Fruit fly (Drosophila melanogaster): ENCODE data around the gene jub.

The jub gene

DNA sequence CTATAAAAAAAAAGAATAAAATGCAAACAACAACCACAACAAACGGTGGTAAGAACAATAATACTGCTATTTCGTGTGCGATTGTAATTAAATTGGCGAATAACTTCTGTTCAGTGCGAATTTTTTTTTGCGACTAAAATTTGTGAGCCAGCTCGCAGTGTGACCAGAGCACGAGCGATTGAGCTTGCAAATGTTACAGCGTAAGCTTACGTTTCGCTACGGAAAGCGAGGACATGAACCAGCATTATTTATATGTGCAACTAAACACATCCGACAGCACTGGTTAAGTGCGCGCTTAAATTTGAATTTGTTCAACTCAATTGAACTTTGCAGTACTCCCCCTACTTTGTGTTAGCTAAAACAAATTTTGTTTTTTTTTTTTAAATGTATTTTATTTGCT lies 15.6 kb upstream of the jub start, which contains the start of gene AMPdeam:
Gene AMPdeam (minus strand): TSS at position 139 of the 400 bp plus-strand sequence.
- TF ChIP-seq CG7368 (GFP tag; optimal IDR thresholded peaks at IDR 0.05) (no peak), Sox15 (GFP tag; optimal IDR thresholded peaks at IDR 0.05) (no peak), achi (GFP tag; optimal IDR thresholded peaks at IDR 0.05) (no peak), Eip78C (GFP tag) (peak; percentile 74), CG8632 (GFP tag; optimal IDR thresholded peaks at IDR 0.05) (no peak), eg (GFP tag; IDR thresholded peaks at IDR 0.05) (no peak), Met (GFP tag; optimal IDR thresholded peaks at IDR 0.05) (no peak), CG16779 (tag; optimal IDR thresholded peaks at IDR 0.05) (no peak), Ets21C (GFP tag; optimal IDR thresholded peaks at IDR 0.05) (no peak), CG8319 (GFP tag; optimal IDR thresholded peaks at IDR 0.05) (no peak), Blimp-1 (GFP tag; optimal IDR thresholded peaks at IDR 0.05) (no peak), CG9139 (GFP tag; optimal IDR thresholded peaks at IDR 0.05) (no peak), Smox (GFP tag; optimal IDR thresholded peaks at IDR 0.05) (peak; percentile 2), spab (GFP tag; optimal IDR thresholded peaks at IDR 0.05) (no peak), dsx (GFP tag; optimal IDR thresholded peaks at IDR 0.05; ENCODE audit: poor library complexity, severe bottlenecking) (no peak), vri (GFP tag; optimal IDR thresholded peaks at IDR 0.05) (no peak), Eip75B (GFP tag; optimal IDR thresholded peaks at IDR 0.05) (peak; percentile 23), svp (GFP tag) (peak; percentile 66), cyc (GFP tag; optimal IDR thresholded peaks at IDR 0.05) (peak; percentile 10), CG3919 (GFP tag; optimal IDR thresholded peaks at IDR 0.05) (no peak), Lpt (GFP tag; optimal IDR thresholded peaks at IDR 0.05) (no peak), CG1621 (tag; optimal IDR thresholded peaks at IDR 0.05) (no peak), CG11902 (GFP tag; optimal IDR thresholded peaks at IDR 0.05) (no peak), OdsH (GFP tag; optimal IDR thresholded peaks at IDR 0.05) (no peak), pdm3 (GFP tag; optimal IDR thresholded peaks at IDR 0.05) (no peak), Hr38 (GFP tag; optimal IDR thresholded peaks at IDR 0.05) (no peak), Sox14 (GFP tag; optimal IDR thresholded peaks at IDR 0.05) (peak; percentile 64), Hr39 (GFP tag; optimal IDR thresholded peaks at IDR 0.05) (no peak), CG10669 (GFP tag; optimal IDR thresholded peaks at IDR 0.05) (no peak), CG15336 (GFP tag; IDR thresholded peaks at IDR 0.05) (no peak), CG6792 (GFP tag; optimal IDR thresholded peaks at IDR 0.05) (no peak), CG31627 (GFP tag; optimal IDR thresholded peaks at IDR 0.05) (no peak), fd59A (GFP tag; optimal IDR thresholded peaks at IDR 0.05) (no peak), acj6 (GFP tag; optimal IDR thresholded peaks at IDR 0.05) (no peak), dac (GFP tag; optimal IDR thresholded peaks at IDR 0.05) (no peak), CG11294 (GFP tag; IDR thresholded peaks at IDR 0.05) (no peak), CG3032 (tag; optimal IDR thresholded peaks at IDR 0.05) (no peak), salr (GFP tag; optimal IDR thresholded peaks at IDR 0.05) (no peak), lz (GFP tag; optimal IDR thresholded peaks at IDR 0.05) (peak; percentile 31), esn (GFP tag; optimal IDR thresholded peaks at IDR 0.05) (peak; percentile 50), CG6854 (GFP tag; optimal IDR thresholded peaks at IDR 0.05) (no peak), net (GFP tag; optimal IDR thresholded peaks at IDR 0.05) (peak; percentile 5), Ets96B (tag; optimal IDR thresholded peaks at IDR 0.05) (no peak), CG6163 (GFP tag; IDR thresholded peaks at IDR 0.05) (no peak), Gug (GFP tag; IDR thresholded peaks at IDR 0.05) (no peak), CG6276 (GFP tag; optimal IDR thresholded peaks at IDR 0.05) (no peak), CG8119 (GFP tag; IDR thresholded peaks at IDR 0.05) (no peak), fd85E (GFP tag; optimal IDR thresholded peaks at IDR 0.05) (no peak), topi (GFP tag; optimal IDR thresholded peaks at IDR 0.05) (peak; percentile 52), CG11762 (GFP tag; optimal IDR thresholded peaks at IDR 0.05; ENCODE audit: insufficient read depth) (no peak), Sox102F (GFP tag; optimal IDR thresholded peaks at IDR 0.05) (no peak)

All from whole organism, prepupa.